Worm (Caenorhabditis elegans) whole organism, L2 larva: ENCODE results near the gene ama-1.
A peak's percentile ranks its signal among the peaks of the same experiment; 100 is the strongest.

Experiments
- C34F6.9 ChIP-seq: fragments of 150-350 bp; optimal IDR thresholded peaks from 2 replicates; lab custom pipeline; 2014; ENCODE audit warnings: missing biosample characterization, missing genetic modification characterization
- aly-2 ChIP-seq: fragments of 150-350 bp; optimal IDR thresholded peaks from 2 replicates; lab custom pipeline; 2014; ENCODE audit warnings: missing biosample characterization, missing genetic modification characterization
- ama-1 ChIP-seq: fragments of 150-350 bp; optimal IDR thresholded peaks from 2 replicates; lab custom pipeline; 2018; ENCODE audit warnings: inconsistent platforms
- blmp-1 ChIP-seq: sonication (generic microtip); optimal IDR thresholded peaks from 2 replicates; lab custom pipeline; 2017; ENCODE audit warnings: missing genetic modification characterization, mild to moderate bottlenecking, missing compliant biosample characterization, antibody characterized with exemption, moderate library complexity; ENCODE audit not compliant: insufficient read depth
- ceh-82 ChIP-seq: fragments of 150-350 bp; optimal IDR thresholded peaks from 2 replicates; lab custom pipeline; 2014; ENCODE audit warnings: missing biosample characterization, missing genetic modification characterization
- nhr-25 ChIP-seq: fragments of 150-350 bp; sonication (generic microtip); optimal IDR thresholded peaks from 3 replicates; lab custom pipeline; 2014; ENCODE audit warnings: missing biosample characterization, missing genetic modification characterization
- unc-55 ChIP-seq: fragments of 150-350 bp; sonication (generic microtip); optimal IDR thresholded peaks from 3 replicates; lab custom pipeline; 2014; ENCODE audit warnings: missing biosample characterization, missing genetic modification reagents, missing genetic modification characterization
- zag-1 ChIP-seq: fragments of 150-350 bp; optimal IDR thresholded peaks from 2 replicates; lab custom pipeline; 2014; ENCODE audit warnings: missing biosample characterization, missing genetic modification characterization

DNA sequence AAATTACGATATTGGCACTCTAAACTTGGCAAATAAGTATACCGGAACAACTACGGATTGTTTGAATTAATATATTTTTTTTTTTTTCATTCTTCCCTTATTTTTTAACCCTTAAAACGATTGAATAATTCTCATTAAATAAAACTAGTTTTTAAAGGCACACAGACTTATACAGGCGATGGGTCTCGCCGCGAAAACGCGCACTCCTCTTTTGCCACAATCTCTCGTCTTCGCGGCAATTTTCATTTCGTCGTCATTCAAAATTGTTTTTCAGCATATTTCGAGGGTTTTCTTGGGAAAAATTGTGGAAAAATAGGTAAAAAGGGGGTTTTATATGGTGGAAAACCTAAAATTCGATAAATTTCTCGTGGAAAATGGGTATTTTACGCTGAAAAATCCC is 536 bp upstream of the ama-1 start:
- TF ChIP-seq zag-1 (tag; lab: Kevin White, UChicago): no peak
- TF ChIP-seq unc-55 (GFP tag; lab: Kevin White, UChicago): peak; percentile 78
- no peak for TF ChIP-seq aly-2 (tag; lab: Kevin White, UChicago)
- TF ChIP-seq ceh-82 (tag; lab: Kevin White, UChicago): no peak
- no peak for TF ChIP-seq ama-1 (lab: Kevin White, UChicago)
- peak; percentile 33 for TF ChIP-seq nhr-25 (tag; lab: Kevin White, UChicago)
- peak; percentile 51 for TF ChIP-seq C34F6.9 (tag; lab: Kevin White, UChicago)
- no peak for TF ChIP-seq blmp-1
